Fruit fly (Drosophila melanogaster): ENCODE measurements around the gene CG5001.

The CG5001 gene

DNA sequence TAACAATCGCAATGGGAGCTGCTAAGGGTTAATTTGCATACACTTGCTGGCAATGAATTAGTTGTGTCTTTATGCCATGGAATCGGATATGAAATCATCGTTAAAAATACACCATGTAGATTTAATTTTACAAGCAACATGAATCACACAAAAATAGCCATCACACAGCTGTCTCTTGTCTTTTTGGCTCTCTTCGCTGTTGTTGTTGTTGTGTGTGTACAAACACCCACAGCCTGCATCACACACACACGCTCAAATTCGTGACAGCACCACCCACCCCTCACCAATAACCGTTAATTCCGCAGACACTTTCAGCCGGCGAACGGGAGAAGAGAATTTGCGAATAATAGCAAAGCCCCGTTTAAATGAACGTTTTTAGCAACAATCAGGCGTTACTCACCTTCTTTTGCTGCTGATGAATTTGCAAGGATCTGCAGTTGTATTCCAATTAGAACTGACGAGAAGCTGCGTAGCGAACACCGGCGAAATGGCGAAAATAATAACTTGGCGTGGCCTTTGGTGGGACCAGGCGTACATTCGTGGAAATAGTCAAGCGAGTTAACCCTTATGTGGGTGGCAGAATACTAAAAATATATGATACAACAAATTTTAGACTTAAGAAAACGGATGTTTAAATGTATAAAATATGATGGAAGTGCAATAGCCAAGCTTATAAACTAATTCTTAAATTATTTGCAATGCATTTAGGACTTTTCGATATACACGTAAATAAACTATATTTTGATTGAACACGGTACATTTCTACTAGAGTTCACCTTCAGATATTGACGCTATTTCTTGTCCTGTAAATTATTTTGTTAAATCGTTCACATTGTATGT, 27.7 kb upstream of the CG5001 start, which contains the start of gene capt (continued):
- TF ChIP-seq MTF-1 (GFP tag; optimal IDR thresholded peaks at IDR 0.05; ENCODE audit: borderline replicate concordance) (no peak), CG10543 (GFP tag; optimal IDR thresholded peaks at IDR 0.05) (peak; percentile 2), CG18764 (GFP tag; optimal IDR thresholded peaks at IDR 0.05) (no peak), CG10209 (GFP tag; optimal IDR thresholded peaks at IDR 0.05) (peak; percentile 7), usp (GFP tag; optimal IDR thresholded peaks at IDR 0.05) (no peak), CG8089 (GFP tag; optimal IDR thresholded peaks at IDR 0.05) (no peak), kah (GFP tag; optimal IDR thresholded peaks at IDR 0.05) (peak; percentile 94), CG7839 (tag; optimal IDR thresholded peaks at IDR 0.05) (no peak), Dll (GFP tag; IDR thresholded peaks at IDR 0.05; ENCODE audit: partially characterized antibody) (no peak), trem (tag; optimal IDR thresholded peaks at IDR 0.05) (peak; percentile 9), CG43689 (GFP tag; IDR thresholded peaks at IDR 0.05) (no peak), slbo (GFP tag; IDR thresholded peaks at IDR 0.05) (peak; percentile 68), Deaf1 (tag; optimal IDR thresholded peaks at IDR 0.05) (no peak), sob (GFP tag; IDR thresholded peaks at IDR 0.05) (peak; percentile 8; the same call in 1 of the 2 replicates), eyg (GFP tag; optimal IDR thresholded peaks at IDR 0.05) (no peak), al (GFP tag; IDR thresholded peaks at IDR 0.05) (peak; percentile 31; the same call in 1 of the 2 replicates), Hr51 (GFP tag; optimal IDR thresholded peaks at IDR 0.05) (no peak), gsb-n (tag; optimal IDR thresholded peaks at IDR 0.05) (no peak), psq (GFP tag; optimal IDR thresholded peaks at IDR 0.05) (no peak), slou (GFP tag; optimal IDR thresholded peaks at IDR 0.05) (no peak), Usf (GFP tag; optimal IDR thresholded peaks at IDR 0.05) (no peak), CG34376 (GFP tag; optimal IDR thresholded peaks at IDR 0.05) (no peak), pfk (GFP tag; optimal IDR thresholded peaks at IDR 0.05) (no peak), Antp (GFP tag; optimal IDR thresholded peaks at IDR 0.05) (no peak), YL-1 (GFP tag; optimal IDR thresholded peaks at IDR 0.05) (no peak), CG34422 (GFP tag; IDR thresholded peaks at IDR 0.05) (peak; percentile 95), Atf3 (GFP tag; optimal IDR thresholded peaks at IDR 0.05) (no peak), Nf-YA (GFP tag; IDR thresholded peaks at IDR 0.05) (no peak), CG11456 (GFP tag; IDR thresholded peaks at IDR 0.05) (peak; percentile 62; the same call in 1 of the 3 replicates), her (GFP tag; optimal IDR thresholded peaks at IDR 0.05) (peak; percentile 2), CG2199 (GFP tag; IDR thresholded peaks at IDR 0.05) (no peak), tll (GFP tag; optimal IDR thresholded peaks at IDR 0.05) (no peak), H2.0 (GFP tag; IDR thresholded peaks at IDR 0.05) (0 out of 2 replicates have a peak, but pooled peaks have one; percentile 7), slp2 (GFP tag; optimal IDR thresholded peaks at IDR 0.05) (peak; percentile 18), gce (GFP tag; IDR thresholded peaks at IDR 0.05) (no peak), Doc3 (GFP tag; IDR thresholded peaks at IDR 0.05; ENCODE audit: partially characterized antibody) (no peak), dmrt99B (tag; optimal IDR thresholded peaks at IDR 0.05) (no peak), insv (GFP tag; optimal IDR thresholded peaks at IDR 0.05) (peak; percentile 51 to 85), CG7745 (tag; optimal IDR thresholded peaks at IDR 0.05) (no peak), hth (optimal IDR thresholded peaks at IDR 0.05) (no peak), CG4730 (GFP tag; IDR thresholded peaks at IDR 0.05) (no peak), CG1602 (GFP tag; optimal IDR thresholded peaks at IDR 0.05) (peak; percentile 22), gcm2 (GFP tag; optimal IDR thresholded peaks at IDR 0.05) (no peak), ase (GFP tag; IDR thresholded peaks at IDR 0.05) (no peak), jumu (GFP tag; optimal IDR thresholded peaks at IDR 0.05) (peak; percentile 29), NC2α (GFP tag; optimal IDR thresholded peaks at IDR 0.05) (no peak), ems (GFP tag; optimal IDR thresholded peaks at IDR 0.05) (no peak), prd (optimal IDR thresholded peaks at IDR 0.05) (no peak), prd (GFP tag; IDR thresholded peaks at IDR 0.05) (peak; percentile 56; the same call in 2 of the 3 replicates), Max (GFP tag; optimal IDR thresholded peaks at IDR 0.05) (no peak)

Measured in whole organism, embryonic.